Fruit fly (Drosophila melanogaster): ENCODE data around the gene abs.
A peak's percentile ranks its signal among the peaks of the same experiment; 100 is the strongest.
"Not testable (repeated sequence)": the region's sequence is repeated elsewhere in the genome, so short reads cannot be mapped to it uniquely, and the experiment has no call there.

The abs gene

DNA sequence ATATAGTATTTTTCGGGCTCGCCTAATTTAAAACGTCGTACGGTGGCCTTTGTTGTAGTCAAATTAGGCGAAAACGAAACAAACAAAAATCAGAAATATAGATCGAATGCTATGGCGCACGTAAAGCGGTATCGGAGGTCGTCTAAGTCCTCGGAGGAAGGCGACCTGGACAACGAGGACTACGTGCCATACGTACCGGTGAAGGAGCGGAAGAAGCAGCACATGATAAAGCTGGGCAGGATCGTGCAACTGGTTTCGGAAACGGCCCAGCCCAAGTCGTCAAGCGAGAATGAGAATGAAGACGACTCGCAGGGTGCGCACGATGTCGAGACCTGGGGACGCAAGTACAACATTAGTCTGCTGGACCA, at the start of gene abs:
abs (plus strand) TSS at position 30 of the 368 bp plus-strand sequence.
- TF ChIP-seq CG8478 (optimal IDR thresholded peaks at IDR 0.05) (no peak), CTCF (optimal IDR thresholded peaks at IDR 0.05) (no peak)

- no peak for TF ChIP-seq CG8478 (optimal IDR thresholded peaks at IDR 0.05)
- no peak for TF ChIP-seq CTCF (optimal IDR thresholded peaks at IDR 0.05)
Observed at dm6 chr3R:4186820-4187540, 45.9 kb upstream of the abs start.

dm6 chr3R:4190160-4190559, 42.7 kb upstream of the abs start, which contains the start of gene Dsk:
TSS of gene Dsk (minus strand) at chr3R:4190260.
- TF ChIP-seq CTCF (optimal IDR thresholded peaks at IDR 0.05) (no peak), CG8478 (optimal IDR thresholded peaks at IDR 0.05) (no peak)

DNA sequence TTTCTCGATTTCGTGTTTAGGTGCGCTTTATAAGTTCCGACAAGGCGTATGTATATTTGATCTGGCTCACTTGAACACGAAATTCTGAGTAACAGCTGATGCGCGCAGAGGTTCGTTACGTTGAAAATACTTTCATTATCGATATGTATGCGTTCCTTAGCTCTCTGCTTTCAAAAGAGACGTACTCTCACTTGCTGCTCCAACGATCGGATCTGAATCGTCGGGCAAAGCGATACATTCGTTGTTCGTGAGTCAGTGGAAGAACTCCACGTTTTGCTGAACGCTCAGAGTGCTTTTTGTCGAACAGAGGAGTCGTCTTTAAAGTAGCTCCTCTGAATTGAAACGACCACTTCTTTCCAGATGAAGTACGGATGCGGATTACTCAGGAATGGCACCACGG, 35.8 kb upstream of the abs start, which contains the start of gene beta-Man:
beta-Man (plus strand) TSS at position 152 of the 400 bp plus-strand sequence.
- TF ChIP-seq CG8478 (optimal IDR thresholded peaks at IDR 0.05) = no peak

DNA sequence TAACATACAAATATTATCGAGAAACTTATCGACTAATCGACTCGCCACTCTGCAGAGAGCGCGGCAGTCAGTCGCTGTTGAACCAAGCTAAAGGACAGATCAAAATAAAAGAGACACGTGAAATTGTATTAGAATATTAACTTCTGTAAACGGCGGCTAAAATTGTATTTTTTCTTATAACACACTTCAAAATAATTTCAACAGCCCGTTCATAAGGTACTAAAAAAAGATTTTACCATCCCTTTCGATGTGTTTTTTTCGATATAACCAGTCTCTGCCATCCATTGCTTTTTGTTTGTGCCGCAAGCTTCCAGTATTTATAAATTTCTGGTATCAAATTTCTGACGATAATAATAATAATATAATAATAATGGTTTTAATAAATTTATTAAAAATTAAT, 21.4 kb upstream of the abs start, which contains the start of gene aux:
aux (plus strand) TSS at position 301 of the 400 bp plus-strand sequence.
- TF ChIP-seq CG8478, CTCF (optimal IDR thresholded peaks at IDR 0.05): not testable (repeated sequence)

DNA sequence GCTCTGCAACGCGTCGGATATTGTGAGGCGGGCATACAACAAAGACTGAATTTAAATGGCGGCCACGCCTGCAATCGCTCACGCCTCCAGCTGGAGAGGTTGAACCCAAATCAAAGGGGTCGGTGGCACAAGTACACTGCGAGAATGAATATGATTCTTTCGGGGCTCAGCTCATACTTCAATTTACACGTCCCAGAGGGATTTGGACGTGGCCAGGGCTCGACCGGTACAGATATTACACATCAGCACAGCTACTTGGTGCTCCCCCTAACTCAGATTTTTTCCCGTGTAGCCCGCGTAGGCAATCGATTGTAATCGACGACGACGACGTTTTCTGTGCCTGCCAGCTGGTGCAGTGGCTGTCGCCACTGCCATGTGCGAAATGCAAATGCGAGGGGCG, 18.8 kb upstream of the abs start:
- TF ChIP-seq CG8478 (optimal IDR thresholded peaks at IDR 0.05) (no peak), CTCF (optimal IDR thresholded peaks at IDR 0.05) (no peak)

dm6 chr3R:4214601-4215000, 18.2 kb upstream of the abs start:
- TF ChIP-seq CG8478 (optimal IDR thresholded peaks at IDR 0.05) = no peak
- TF ChIP-seq CTCF (optimal IDR thresholded peaks at IDR 0.05) = no peak

DNA sequence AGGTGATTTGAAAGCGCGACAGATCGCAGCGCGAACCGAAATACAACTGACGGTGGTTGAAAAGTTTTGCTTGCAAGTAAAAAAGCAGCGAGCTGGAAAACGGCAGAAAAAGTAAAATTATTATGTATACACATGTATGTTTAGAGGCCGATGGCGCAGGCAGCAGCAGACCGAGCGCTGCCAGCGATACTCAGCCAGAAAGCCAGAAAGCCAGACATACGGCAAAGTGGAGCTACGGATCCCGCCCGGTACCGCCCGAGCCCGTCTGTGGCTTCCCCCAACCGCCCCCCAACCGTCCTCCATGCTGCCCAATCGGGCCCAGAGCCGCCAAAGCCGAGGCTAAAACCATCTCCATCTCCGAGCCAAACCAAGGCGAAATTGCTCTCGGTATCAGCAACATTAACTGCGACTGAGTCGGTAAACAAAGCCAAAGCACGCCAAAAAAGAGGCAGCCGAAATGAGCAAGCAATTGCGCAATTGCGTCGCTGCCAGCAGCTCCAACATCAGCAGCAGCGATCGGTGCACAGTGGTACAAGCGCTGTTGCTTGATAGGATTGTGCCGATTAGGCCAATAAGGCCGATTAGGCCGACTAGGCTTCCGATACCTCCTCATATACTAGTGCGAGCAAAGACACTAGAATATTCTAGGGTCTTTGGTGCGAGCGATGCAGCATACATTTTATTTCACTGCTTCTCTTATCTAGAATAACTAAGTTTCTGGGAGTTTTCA, 17.4 kb upstream of the abs start, which contains the start of gene CG14636:
CG14636 (minus strand) TSS at position 51 of the 730 bp plus-strand sequence.
- TF ChIP-seq CTCF (optimal IDR thresholded peaks at IDR 0.05) (no peak), CG8478 (optimal IDR thresholded peaks at IDR 0.05) (no peak)

DNA sequence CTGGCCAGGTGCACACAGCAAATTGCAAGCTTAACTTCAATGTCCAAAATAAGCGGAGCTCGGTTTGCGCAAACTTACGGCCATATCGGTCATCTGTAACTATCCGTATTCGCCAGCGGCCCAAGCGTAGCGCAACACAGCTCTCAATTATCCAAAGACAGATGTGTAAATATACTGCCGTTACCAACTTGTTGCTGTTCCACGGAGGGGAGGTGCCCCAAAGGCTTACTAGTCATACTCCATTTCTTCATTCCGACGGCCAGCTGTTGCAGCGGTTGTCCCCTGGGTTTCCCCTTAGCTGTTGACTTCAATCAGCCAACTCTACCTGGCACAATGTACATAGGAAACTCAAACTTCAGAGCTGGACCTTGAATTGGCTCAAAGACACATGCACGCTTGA, 12.8 kb upstream of the abs start, which contains the start of gene CG31516:
CG31516 (minus strand) TSS at position 101 of the 400 bp plus-strand sequence.
- TF ChIP-seq CTCF (optimal IDR thresholded peaks at IDR 0.05) (no peak), CG8478 (optimal IDR thresholded peaks at IDR 0.05) (no peak)

dm6 chr3R:4220780-4221179, 12.1 kb upstream of the abs start:
- peak; percentile 59 to 60 for TF ChIP-seq CTCF (optimal IDR thresholded peaks at IDR 0.05)
- TF ChIP-seq CG8478 (optimal IDR thresholded peaks at IDR 0.05) = no peak

- no peak for TF ChIP-seq CG8478 (optimal IDR thresholded peaks at IDR 0.05)
- TF ChIP-seq CTCF (optimal IDR thresholded peaks at IDR 0.05) = no peak
Observed at dm6 chr3R:4228426-4228825, 4.4 kb upstream of the abs start.

dm6 chr3R:4229137-4229764, 3.6 kb upstream of the abs start, which contains the start of gene DhpD:
TSS of gene DhpD (minus strand) at chr3R:4229238.
- TF ChIP-seq CG8478 (optimal IDR thresholded peaks at IDR 0.05) (no peak), CTCF (optimal IDR thresholded peaks at IDR 0.05) (no peak)

DNA sequence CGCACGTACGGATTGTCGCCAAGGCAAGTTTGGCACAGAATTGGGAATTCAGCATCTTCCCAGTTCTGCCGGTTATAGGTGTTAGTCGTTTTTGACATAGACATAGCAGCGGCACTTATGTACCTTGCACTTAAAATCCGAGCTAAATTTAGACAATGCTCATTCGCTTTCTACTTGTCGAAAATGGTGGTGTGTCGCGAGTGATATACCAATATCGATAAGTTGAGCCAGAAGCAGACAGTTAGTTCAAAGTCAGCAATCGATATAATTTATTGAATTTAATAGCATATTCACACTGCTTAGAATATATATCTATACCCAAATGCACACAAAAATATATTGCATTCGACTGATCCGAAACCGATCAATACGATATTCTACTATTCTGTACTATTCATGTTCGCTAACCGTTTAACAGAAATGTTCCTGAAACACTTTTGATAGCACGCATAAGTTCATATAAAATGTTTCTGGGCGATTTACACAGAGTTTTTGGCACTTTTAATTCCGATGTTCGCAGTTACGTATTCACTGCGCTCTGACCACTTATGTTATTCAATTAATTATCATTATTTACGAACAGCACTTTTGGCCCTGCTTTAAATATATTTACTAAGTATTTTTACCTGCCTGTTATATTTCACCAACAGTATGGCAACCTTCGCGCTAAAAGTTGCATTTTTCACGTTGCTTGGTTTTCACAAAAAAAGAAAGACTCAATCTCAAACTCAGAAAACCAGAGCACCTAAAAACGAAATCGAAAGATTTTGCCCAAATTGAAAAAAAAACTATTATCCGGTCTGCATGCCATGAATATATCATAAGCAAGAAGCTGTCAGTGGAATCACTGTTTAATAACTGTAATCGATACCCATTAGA, 469 bp upstream of the abs start, which contains the start of gene CG14641:
CG14641 (minus strand) TSS at position 204 of the 879 bp plus-strand sequence.
- TF ChIP-seq CTCF (optimal IDR thresholded peaks at IDR 0.05) (no peak), CG8478 (optimal IDR thresholded peaks at IDR 0.05) (no peak)

dm6 chr3R:4234991-4235553, 2.2 kb downstream of the abs start, which contains the start of gene Gel:
TSS of gene Gel (plus strand) at chr3R:4235217.
- no peak for TF ChIP-seq CTCF (optimal IDR thresholded peaks at IDR 0.05)
- TF ChIP-seq CG8478 (optimal IDR thresholded peaks at IDR 0.05) = no peak

Data from S2 (cell line).